Fruit fly (Drosophila melanogaster) whole organism, embryonic: Measurements from ENCODE around the gene Neu2.

Experiments used
- CG10462 ChIP-seq: fragments of 200-800 bp; sonication (Bioruptor generic); optimal IDR thresholded peaks from 2 replicates; lab custom pipeline; 2016; ENCODE audit warnings: missing biosample characterization, missing genetic modification characterization
- CG10979 ChIP-seq: fragments of 200-800 bp; sonication (Bioruptor generic); optimal IDR thresholded peaks from 2 replicates; lab custom pipeline; 2018; ENCODE audit warnings: missing biosample characterization, mild to moderate bottlenecking, missing genetic modification characterization, moderate library complexity
- CG15073 ChIP-seq: fragments of 200-800 bp; sonication (Bioruptor generic); optimal IDR thresholded peaks from 2 replicates; lab custom pipeline; 2016; ENCODE audit warnings: missing biosample characterization, missing genetic modification characterization
- CG1529 ChIP-seq: fragments of 200-800 bp; sonication (Bioruptor generic); optimal IDR thresholded peaks from 3 replicates; lab custom pipeline; 2018; ENCODE audit warnings: missing biosample characterization, missing genetic modification characterization
- CG17359 ChIP-seq: fragments of 200-800 bp; sonication (Bioruptor generic); optimal IDR thresholded peaks from 3 replicates; lab custom pipeline; 2018; ENCODE audit warnings: missing biosample characterization, mild to moderate bottlenecking, missing genetic modification characterization, moderate library complexity
- CG17361 ChIP-seq: fragments of 200-800 bp; sonication (Bioruptor generic); IDR thresholded peaks from 3 replicates; pipeline ENCODE4 v1.3.6; 2022; ENCODE audit warnings: missing biosample characterization, missing genetic modification characterization
- CG17829 ChIP-seq: fragments of 200-800 bp; optimal IDR thresholded peaks from 2 replicates; lab custom pipeline; 2019; ENCODE audit warnings: missing biosample characterization, mild to moderate bottlenecking, missing genetic modification characterization, moderate library complexity
- CG18011 ChIP-seq: fragments of 200-800 bp; sonication (Bioruptor generic); optimal IDR thresholded peaks from 2 replicates; lab custom pipeline; 2017; ENCODE audit warnings: missing biosample characterization, missing genetic modification characterization, mild to moderate bottlenecking, moderate library complexity, missing genotype
- CG18262 ChIP-seq: fragments of 200-800 bp; optimal IDR thresholded peaks from 3 replicates; lab custom pipeline; 2019; ENCODE audit warnings: missing biosample characterization, mild to moderate bottlenecking, missing genetic modification characterization, moderate library complexity
- CG2116 ChIP-seq: fragments of 200-800 bp; sonication (Bioruptor generic); optimal IDR thresholded peaks from 3 replicates; lab custom pipeline; 2018; ENCODE audit warnings: missing biosample characterization, mild to moderate bottlenecking, missing genetic modification characterization
- CG2199 ChIP-seq: fragments of 200-800 bp; sonication (Bioruptor generic); IDR thresholded peaks from 3 replicates; pipeline ENCODE4 v1.3.6; 2022; ENCODE audit warnings: missing biosample characterization, missing genetic modification characterization
- CG2712 ChIP-seq: fragments of 200-800 bp; optimal IDR thresholded peaks from 3 replicates; lab custom pipeline; 2019; ENCODE audit warnings: missing biosample characterization, mild to moderate bottlenecking, missing genetic modification characterization, moderate library complexity
- CG2875 ChIP-seq: fragments of 200-800 bp; sonication (Bioruptor generic); optimal IDR thresholded peaks from 2 replicates; lab custom pipeline; 2017; ENCODE audit warnings: missing biosample characterization, mild to moderate bottlenecking, missing genetic modification characterization, missing genetic modification reagents
- CG30020 ChIP-seq: fragments of 200-800 bp; optimal IDR thresholded peaks from 2 replicates; lab custom pipeline; 2019; ENCODE audit warnings: missing biosample characterization, mild to moderate bottlenecking, missing genetic modification characterization, moderate library complexity
- CG32767 ChIP-seq: fragments of 200-800 bp; sonication (Bioruptor generic); IDR thresholded peaks from 2 replicates; pipeline ENCODE4 v1.3.6; 2022; ENCODE audit warnings: missing biosample characterization, missing genetic modification characterization
- CG43689 ChIP-seq: fragments of 200-800 bp; sonication (Bioruptor generic); IDR thresholded peaks from 2 replicates; pipeline ENCODE4 v1.3.6; 2022; ENCODE audit warnings: missing biosample characterization, missing genetic modification characterization
- CG4424 ChIP-seq: fragments of 200-800 bp; sonication (Bioruptor generic); optimal IDR thresholded peaks from 3 replicates; lab custom pipeline; 2016; ENCODE audit warnings: missing biosample characterization, missing genetic modification characterization
- Camta ChIP-seq: fragments of 200-800 bp; sonication (Bioruptor generic); optimal IDR thresholded peaks from 2 replicates; lab custom pipeline; 2016; ENCODE audit warnings: missing biosample characterization, missing genetic modification characterization
- D19A ChIP-seq: fragments of 200-800 bp; optimal IDR thresholded peaks from 3 replicates; lab custom pipeline; 2019; ENCODE audit warnings: missing biosample characterization, mild to moderate bottlenecking, missing genetic modification characterization, moderate library complexity
- Drgx ChIP-seq: fragments of 200-800 bp; sonication (Bioruptor generic); IDR thresholded peaks from 2 replicates; pipeline ENCODE4 v1.3.6; 2022; ENCODE audit warnings: missing biosample characterization, missing genetic modification characterization
- Ets65A ChIP-seq: fragments of 200-800 bp; sonication (Bioruptor generic); peaks from one replicate; lab custom pipeline; 2016; ENCODE audit warnings: missing biosample characterization, missing genetic modification characterization
- GATAe ChIP-seq: fragments of 200-800 bp; sonication (Bioruptor generic); conservative IDR thresholded peaks from 2 replicates; pipeline ENCODE4 v1.3.6; 2022; ENCODE audit warnings: missing biosample characterization, missing genetic modification characterization
- Hr78 ChIP-seq, 2 experiments: fragments of 200-800 bp in 1 of 2; fragments of >200 bp in 1 of 2; sonication (Bioruptor generic) in 1 of 2; optimal IDR thresholded peaks; 2 replicates each; lab custom pipeline; 2017 to 2019; ENCODE audit warnings: missing biosample characterization in 2 of 2, missing genetic modification characterization in 2 of 2, mild to moderate bottlenecking in 1 of 2, moderate library complexity in 1 of 2
- Lhr ChIP-seq: fragments of 200-800 bp; sonication (Bioruptor generic); optimal IDR thresholded peaks from 3 replicates; lab custom pipeline; 2017; ENCODE audit warnings: mild to moderate bottlenecking, missing biosample characterization, missing genetic modification reagents, missing genetic modification characterization
- MBD-R2 ChIP-seq: fragments of 200-800 bp; sonication (Bioruptor generic); IDR thresholded peaks from 2 replicates; pipeline ENCODE4 v1.3.6; 2022; ENCODE audit warnings: missing biosample characterization, missing genetic modification characterization
- Max ChIP-seq: fragments of 200-800 bp; sonication (Bioruptor generic); optimal IDR thresholded peaks from 2 replicates; lab custom pipeline; 2016; ENCODE audit warnings: missing biosample characterization, mild to moderate bottlenecking, missing genetic modification characterization
- Med ChIP-seq: fragments of 200-800 bp; sonication (Bioruptor generic); peaks from one replicate; lab custom pipeline; 2016; ENCODE audit warnings: missing biosample characterization, missing genetic modification characterization, mild to moderate bottlenecking, inconsistent platforms, moderate library complexity
- Pdp1 ChIP-seq, 2 experiments: fragments of 200-800 bp; sonication (Bioruptor generic); optimal IDR thresholded peaks; 3 replicates each; lab custom pipeline; 2016; ENCODE audit warnings: missing biosample characterization in 2 of 2, missing genetic modification characterization in 2 of 2, mild to moderate bottlenecking in 1 of 2, moderate library complexity in 1 of 2
- Stat92E ChIP-seq, 3 experiments: fragments of >200 bp in 2 of 3; fragments of 200-800 bp in 1 of 3; sonication (Bioruptor generic) in 1 of 3; optimal IDR thresholded peaks; 2 replicates each; lab custom pipeline; 2017 to 2019; ENCODE audit warnings: missing biosample characterization in 3 of 3, missing genetic modification characterization in 3 of 3, mild to moderate bottlenecking in 1 of 3, moderate library complexity in 1 of 3
- Xrp1 ChIP-seq: fragments of 200-800 bp; sonication (Bioruptor generic); IDR thresholded peaks from 2 replicates; pipeline ENCODE4 v1.3.6; 2022; ENCODE audit warnings: missing biosample characterization, missing genetic modification characterization
- cg ChIP-seq: fragments of 200-800 bp; sonication (Bioruptor generic); optimal IDR thresholded peaks from 3 replicates; lab custom pipeline; 2019; ENCODE audit warnings: missing biosample characterization, mild to moderate bottlenecking, missing genetic modification characterization, moderate library complexity
- chif ChIP-seq, 2 experiments: fragments of 200-800 bp; sonication (Bioruptor generic); optimal IDR thresholded peaks; 3 replicates each; lab custom pipeline; 2016; ENCODE audit warnings: missing biosample characterization in 2 of 2, missing genetic modification characterization in 2 of 2
- cwo ChIP-seq: fragments of 200-800 bp; sonication (Bioruptor generic); optimal IDR thresholded peaks from 3 replicates; lab custom pipeline; 2017; ENCODE audit warnings: missing biosample characterization, missing genetic modification characterization, mild to moderate bottlenecking, moderate library complexity, missing genetic modification reagents
- disco-r ChIP-seq: fragments of 200-800 bp; sonication (Bioruptor generic); optimal IDR thresholded peaks from 2 replicates; lab custom pipeline; 2016; ENCODE audit warnings: missing biosample characterization, missing genetic modification characterization
- gfzf ChIP-seq: fragments of 200-800 bp; sonication (Bioruptor generic); optimal IDR thresholded peaks from 2 replicates; lab custom pipeline; 2016; ENCODE audit warnings: missing biosample characterization, mild to moderate bottlenecking, missing genetic modification characterization, moderate library complexity
- ind ChIP-seq: fragments of 200-800 bp; sonication (Bioruptor generic); optimal IDR thresholded peaks from 3 replicates; lab custom pipeline; 2016; ENCODE audit warnings: missing biosample characterization, missing genetic modification characterization
- lbe ChIP-seq: fragments of 200-800 bp; sonication (Bioruptor generic); optimal IDR thresholded peaks from 2 replicates; lab custom pipeline; 2016; ENCODE audit warnings: missing biosample characterization, mild to moderate bottlenecking, missing genetic modification characterization
- nerfin-1 ChIP-seq: fragments of 200-800 bp; sonication (Bioruptor generic); optimal IDR thresholded peaks from 3 replicates; lab custom pipeline; 2019; ENCODE audit warnings: missing biosample characterization, mild to moderate bottlenecking, missing genetic modification characterization, moderate library complexity
- nerfin-2 ChIP-seq: fragments of 200-800 bp; sonication (Bioruptor generic); IDR thresholded peaks from 2 replicates; pipeline ENCODE4 v1.3.6; 2022; ENCODE audit warnings: missing biosample characterization, missing genetic modification characterization; ENCODE audit not compliant: partially characterized antibody
- peb ChIP-seq: fragments of 200-800 bp; sonication (Bioruptor generic); IDR thresholded peaks from 2 replicates; pipeline ENCODE4 v1.3.6; 2022; ENCODE audit warnings: missing biosample characterization, missing genetic modification characterization
- pho ChIP-seq: fragments of 200-800 bp; sonication (Bioruptor generic); optimal IDR thresholded peaks from 2 replicates; lab custom pipeline; 2016; ENCODE audit warnings: missing biosample characterization, missing genetic modification characterization
- sens ChIP-seq: fragments of 200-800 bp; sonication (Bioruptor generic); peaks from one replicate; lab custom pipeline; 2016; ENCODE audit warnings: missing biosample characterization, missing genetic modification characterization
- tll ChIP-seq, 2 experiments: fragments of 200-800 bp in 1 of 2; fragments of >200 bp in 1 of 2; sonication (Bioruptor generic) in 1 of 2; optimal IDR thresholded peaks; 2 replicates each; lab custom pipeline; 2017 to 2019; ENCODE audit warnings: missing biosample characterization in 2 of 2, missing genetic modification characterization in 2 of 2, mild to moderate bottlenecking in 1 of 2, moderate library complexity in 1 of 2
- tx ChIP-seq: fragments of 200-800 bp; sonication (Bioruptor generic); optimal IDR thresholded peaks from 2 replicates; lab custom pipeline; 2016; ENCODE audit warnings: missing biosample characterization, missing genetic modification characterization
- zen2 ChIP-seq: fragments of 200-800 bp; sonication (Bioruptor generic); IDR thresholded peaks from 3 replicates; pipeline ENCODE4 v1.3.6; 2022; ENCODE audit warnings: missing biosample characterization, missing genetic modification characterization; ENCODE audit not compliant: partially characterized antibody

Neu2 gene

dm6 chr3L:21524071-21524889, 33.9 kb upstream of the Neu2 start:
- peak; percentile 96 for TF ChIP-seq CG15073 (GFP tag; lab: Kevin White, UChicago)
- no peak for TF ChIP-seq nerfin-1
- peak; percentile 77 for TF ChIP-seq sens (GFP tag; lab: Kevin White, UChicago)
- peak; percentile 33 for TF ChIP-seq CG10979 (tag; lab: Kevin White, UChicago)
- peak; percentile 12 for TF ChIP-seq CG18262 (tag; lab: Kevin White, UChicago)
- peak; percentile 26 for TF ChIP-seq CG2875 (GFP tag; lab: Kevin White, UChicago)
- TF ChIP-seq CG43689 (GFP tag; lab: Robert Waterston, UW): no peak
- TF ChIP-seq CG2199: 0 out of 3 replicates have a peak, but pooled peaks have one; percentile 20
- TF ChIP-seq nerfin-2 (GFP tag; lab: Robert Waterston, UW): no peak
- TF ChIP-seq Hr78 (GFP tag; optimal IDR thresholded peaks at IDR 0.05; lab: Kevin White, UChicago): peak in 1 of 2 experiments; percentile 97
- peak; percentile 20 for TF ChIP-seq CG17829 (tag; lab: Kevin White, UChicago)
- peak; percentile 4 for TF ChIP-seq pho
- 0 out of 3 replicates have a peak, but pooled peaks have one; percentile 35 for TF ChIP-seq CG17361
- TF ChIP-seq CG17359 (tag; lab: Kevin White, UChicago): peak; percentile 9
- peak; percentile 17 for TF ChIP-seq CG1529 (GFP tag; lab: Kevin White, UChicago)
- TF ChIP-seq Camta (GFP tag; lab: Kevin White, UChicago): no peak
- TF ChIP-seq peb (GFP tag; lab: Robert Waterston, UW): no peak
- peak; percentile 38 for TF ChIP-seq CG2712 (tag; lab: Kevin White, UChicago)
- peak; percentile 56 for TF ChIP-seq Drgx (GFP tag; lab: Robert Waterston, UW)
- TF ChIP-seq CG32767 (GFP tag; lab: Robert Waterston, UW): 0 out of 2 replicates have a peak, but pooled peaks have one; percentile 9
- no peak for TF ChIP-seq CG18011 (GFP tag; lab: Kevin White, UChicago)
- TF ChIP-seq CG10462 (GFP tag; lab: Kevin White, UChicago): no peak
- TF ChIP-seq cg (GFP tag; lab: Kevin White, UChicago): peak; percentile 34
- TF ChIP-seq Med (GFP tag; lab: Kevin White, UChicago): peak; percentile 22
- no peak for TF ChIP-seq tll (GFP tag; optimal IDR thresholded peaks at IDR 0.05; lab: Kevin White, UChicago)
- TF ChIP-seq CG4424 (GFP tag; lab: Kevin White, UChicago): peak; percentile 16
- TF ChIP-seq Xrp1: peak; percentile 10; the same call in 1 of the 2 replicates
- peak; percentile 76 for TF ChIP-seq D19A (tag; lab: Kevin White, UChicago)
- TF ChIP-seq Ets65A (GFP tag; lab: Kevin White, UChicago): peak; percentile 45

- TF ChIP-seq Max (GFP tag; lab: Kevin White, UChicago) (no peak), cg (GFP tag; lab: Kevin White, UChicago) (peak; percentile 66), ind (no peak), cwo (GFP tag; lab: Kevin White, UChicago) (no peak), disco-r (no peak), tx (no peak), CG15073 (GFP tag; lab: Kevin White, UChicago) (peak; percentile 61), gfzf (GFP tag; lab: Kevin White, UChicago) (peak; percentile 78), CG2116 (peak; percentile 2), Stat92E (GFP tag; optimal IDR thresholded peaks at IDR 0.05; lab: Kevin White, UChicago) (peak in 1 of 3 experiments; percentile 13), Lhr (GFP tag; lab: Kevin White, UChicago) (peak; percentile 17), chif (GFP tag; optimal IDR thresholded peaks at IDR 0.05; lab: Kevin White, UChicago) (no peak), zen2 (no peak), CG18262 (tag; lab: Kevin White, UChicago) (no peak), MBD-R2 (GFP tag; lab: Robert Waterston, UW) (peak; percentile 36), lbe (GFP tag; lab: Kevin White, UChicago) (peak; percentile 11), Pdp1 (GFP tag; optimal IDR thresholded peaks at IDR 0.05; lab: Kevin White, UChicago) (peak in 1 of 2 experiments; percentile 77), GATAe (GFP tag; lab: Robert Waterston, UW) (no peak), CG30020 (tag; lab: Kevin White, UChicago) (peak; percentile 87)
Measured at dm6 chr3L:21523059-21523836, 32.9 kb upstream of the Neu2 start, which contains the start of gene CG7611. Gene CG7611 (plus strand): TSS chr3L:21523186.
